Fruit fly (Drosophila melanogaster) whole organism, adult: ENCODE measurements around the gene Tasp1.

Source experiments
- CG1620 ChIP-seq: fragments of 200-800 bp; sonication (Bioruptor generic); optimal IDR thresholded peaks from 2 replicates; lab custom pipeline; 2016; ENCODE audit warnings: missing biosample characterization, missing genetic modification characterization
- CG33017 ChIP-seq: fragments of 200-800 bp; sonication (Bioruptor generic); optimal IDR thresholded peaks from 2 replicates; lab custom pipeline; 2018; ENCODE audit warnings: missing biosample characterization, mild to moderate bottlenecking, missing genetic modification characterization, moderate library complexity
- CG5204 ChIP-seq: fragments of 200-800 bp; sonication (Bioruptor generic); optimal IDR thresholded peaks from 2 replicates; lab custom pipeline; 2016; ENCODE audit warnings: missing biosample characterization, missing genetic modification characterization
- kay ChIP-seq: fragments of 200-800 bp; sonication (Bioruptor generic); peaks from one replicate; lab custom pipeline; 2016; ENCODE audit warnings: missing biosample characterization, missing genetic modification characterization, borderline replicate concordance
- pad ChIP-seq: fragments of 200-800 bp; sonication (Bioruptor generic); optimal IDR thresholded peaks from 3 replicates; lab custom pipeline; 2017; ENCODE audit warnings: missing biosample characterization, missing genetic modification characterization, mild to moderate bottlenecking, moderate library complexity, missing genetic modification reagents
- tj ChIP-seq: fragments of 200-800 bp; sonication (Bioruptor generic); optimal IDR thresholded peaks from 3 replicates; lab custom pipeline; 2017; ENCODE audit warnings: missing biosample characterization, mild to moderate bottlenecking, missing genetic modification characterization, moderate library complexity

- TF ChIP-seq tj (GFP tag; lab: Kevin White, UChicago) (no peak), kay (no peak), CG1620 (no peak), pad (GFP tag; lab: Kevin White, UChicago) (no peak), CG5204 (no peak), CG33017 (tag; lab: Kevin White, UChicago) (no peak)
Measured at dm6 chr3L:16100059-16100458, 12.7 kb upstream of the Tasp1 start, which contains the start of gene IleRS-m.
